Fruit fly (Drosophila melanogaster): ENCODE results near the gene hemo.

DNA sequence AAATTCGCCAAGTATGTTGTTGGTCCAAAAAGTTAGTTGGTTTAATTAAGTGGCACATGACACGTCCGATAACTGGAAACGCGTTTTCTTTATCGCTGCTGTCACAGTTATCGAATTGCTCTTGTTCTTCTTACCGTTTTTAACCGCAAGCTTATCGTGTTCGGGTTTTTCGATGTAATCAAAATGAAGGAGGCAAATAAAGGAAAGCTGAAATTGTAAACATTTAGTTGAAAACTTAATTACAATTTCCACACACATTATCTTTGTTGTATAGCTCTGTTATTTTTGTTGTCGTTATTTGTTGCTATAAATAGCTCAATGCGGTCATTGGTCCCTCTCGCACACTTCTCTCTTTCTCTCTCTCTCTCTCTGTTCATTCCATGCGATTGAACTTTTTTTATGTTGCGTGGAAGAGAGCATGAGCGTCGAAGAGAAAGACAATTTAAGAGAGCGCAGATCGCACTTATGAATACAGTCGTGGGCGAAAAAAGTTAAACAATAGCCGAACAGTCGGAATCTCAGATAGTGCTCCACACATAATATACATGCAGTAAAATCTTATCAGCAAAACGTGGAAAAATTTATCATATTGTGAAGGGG, 20.4 kb upstream of the hemo start:
- TF ChIP-seq CG34367 (tag; optimal IDR thresholded peaks at IDR 0.05) (no peak), Pif1B (GFP tag; optimal IDR thresholded peaks at IDR 0.05) (peak; percentile 61), EcR (GFP tag; optimal IDR thresholded peaks at IDR 0.05) (peak; percentile 98)
